Worm (Caenorhabditis elegans): ENCODE measurements around the gene ell-1.

DNA sequence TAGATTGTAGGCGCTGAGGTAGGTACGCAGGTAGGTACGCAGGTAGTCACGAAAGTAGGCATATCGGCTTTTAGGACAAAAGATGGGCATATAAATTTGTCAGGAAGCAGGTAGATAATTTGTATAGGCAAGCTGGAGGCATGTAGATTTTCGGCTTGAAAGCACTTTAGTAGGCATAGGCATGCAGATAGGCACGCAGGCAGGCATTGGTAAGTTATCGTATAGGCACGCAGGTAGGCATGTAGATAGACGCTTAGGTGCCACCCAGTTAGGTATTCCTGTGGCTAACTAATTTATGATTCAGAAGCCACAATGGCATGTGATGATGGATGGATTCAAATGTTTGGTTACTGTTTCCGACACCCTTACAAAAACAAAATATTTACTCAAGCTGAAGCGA is 28.8 kb downstream of the ell-1 start:
- TF ChIP-seq ref-1 (GFP tag; conservative IDR thresholded peaks at IDR 0.05) (no peak), med-1 (GFP tag; optimal IDR thresholded peaks at IDR 0.05; ENCODE audit: insufficient read depth) (no peak), flt-1 (GFP tag; IDR thresholded peaks at IDR 0.05) (no peak)
